Worm (Caenorhabditis elegans) whole organism, late embryonic: Measurements from ENCODE around the gene frpr-6.

Source experiments
- Y22D7AL.16 ChIP-seq: sonication (generic microtip); optimal IDR thresholded peaks from 2 replicates; lab custom pipeline; 2016; ENCODE audit warnings: missing genetic modification characterization, missing compliant biosample characterization
- ama-1 ChIP-seq: fragments of 150-350 bp; optimal IDR thresholded peaks from 2 replicates; lab custom pipeline; 2014
- fkh-10 ChIP-seq: fragments of 150-350 bp; optimal IDR thresholded peaks from 2 replicates; lab custom pipeline; 2014; ENCODE audit warnings: missing biosample characterization, missing genetic modification reagents, missing genetic modification characterization
- nfya-1 ChIP-seq: sonication (generic microtip); optimal IDR thresholded peaks from 2 replicates; lab custom pipeline; 2017; ENCODE audit warnings: missing genetic modification characterization, mild to moderate bottlenecking, missing compliant biosample characterization, antibody characterized with exemption, moderate library complexity

DNA sequence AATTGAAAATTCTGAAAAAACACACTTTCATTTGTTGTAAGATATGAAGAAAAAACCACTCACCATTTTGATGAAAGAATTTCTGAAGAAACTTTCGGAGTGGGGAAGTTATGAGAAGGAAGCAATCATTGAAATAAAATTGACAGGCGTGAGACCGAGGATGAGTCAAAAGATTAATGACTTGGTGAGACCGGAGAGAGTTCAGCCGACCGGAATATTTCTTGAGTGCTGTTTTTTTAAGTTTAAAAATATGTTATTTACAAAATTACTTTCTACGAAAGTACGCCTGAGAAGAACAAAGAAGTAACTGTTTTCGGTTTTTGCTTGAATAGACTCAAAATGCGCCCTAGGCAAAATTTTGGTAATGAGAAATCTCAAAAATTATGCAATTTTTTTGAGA is 44.7 kb downstream of the frpr-6 start, which contains the start of gene C25E10.10:
- no peak for TF ChIP-seq fkh-10 (GFP tag; lab: Kevin White, UChicago)
- TF ChIP-seq ama-1 (lab: Kevin White, UChicago) = no peak
- no peak for TF ChIP-seq Y22D7AL.16 (tag; lab: Kevin White, UChicago)
- no peak for TF ChIP-seq nfya-1 (tag; lab: Kevin White, UChicago)
